Worm (Caenorhabditis elegans) whole organism, L2 larva: Measurements from ENCODE around the gene mtch-1.

Source experiments
- F13H6.1 ChIP-seq: sonication (generic microtip); optimal IDR thresholded peaks from 2 replicates; lab custom pipeline; 2016; ENCODE audit warnings: missing genetic modification characterization, missing compliant biosample characterization
- R02D3.7 ChIP-seq: fragments of 150-350 bp; optimal IDR thresholded peaks from 2 replicates; lab custom pipeline; 2014; ENCODE audit warnings: missing biosample characterization, missing genetic modification characterization
- Y55F3AM.14 ChIP-seq: fragments of 200-800 bp; sonication (Bioruptor generic); optimal IDR thresholded peaks from 2 replicates; lab custom pipeline; 2018; ENCODE audit warnings: mild to moderate bottlenecking, missing genetic modification characterization, missing compliant biosample characterization
- ZK546.5 ChIP-seq: sonication (generic microtip); optimal IDR thresholded peaks from 2 replicates; lab custom pipeline; 2017; ENCODE audit warnings: missing biosample characterization, missing genetic modification characterization
- alr-1 ChIP-seq: fragments of 150-350 bp; optimal IDR thresholded peaks from 2 replicates; lab custom pipeline; 2014; ENCODE audit warnings: missing biosample characterization, missing genetic modification characterization
- ama-1 ChIP-seq: fragments of 150-350 bp; optimal IDR thresholded peaks from 2 replicates; lab custom pipeline; 2018; ENCODE audit warnings: inconsistent platforms
- ceh-16 ChIP-seq: fragments of 150-350 bp; optimal IDR thresholded peaks from 2 replicates; lab custom pipeline; 2014; ENCODE audit warnings: missing biosample characterization, missing genetic modification characterization
- ceh-82 ChIP-seq: fragments of 150-350 bp; optimal IDR thresholded peaks from 2 replicates; lab custom pipeline; 2014; ENCODE audit warnings: missing biosample characterization, missing genetic modification characterization
- dmd-4 ChIP-seq: sonication (generic microtip); optimal IDR thresholded peaks from 2 replicates; lab custom pipeline; 2017; ENCODE audit warnings: missing biosample characterization, missing genetic modification characterization
- egl-27 ChIP-seq: sonication (generic microtip); optimal IDR thresholded peaks from 3 replicates; lab custom pipeline; 2017; ENCODE audit warnings: missing biosample characterization, missing genetic modification reagents, missing genetic modification characterization
- elt-1 ChIP-seq: fragments of 150-350 bp; optimal IDR thresholded peaks from 2 replicates; lab custom pipeline; 2014; ENCODE audit warnings: missing biosample characterization, missing genetic modification characterization
- fos-1 ChIP-seq: fragments of 150-350 bp; optimal IDR thresholded peaks from 2 replicates; lab custom pipeline; 2014; ENCODE audit warnings: missing biosample characterization, missing genetic modification characterization
- lin-13 ChIP-seq: fragments of 150-350 bp; optimal IDR thresholded peaks from 2 replicates; lab custom pipeline; 2014; ENCODE audit warnings: missing biosample characterization, missing genetic modification reagents, missing genetic modification characterization
- mab-5 ChIP-seq: fragments of 150-350 bp; optimal IDR thresholded peaks from 2 replicates; lab custom pipeline; 2014; ENCODE audit warnings: missing biosample characterization, missing genetic modification characterization
- mbf-1 ChIP-seq: sonication (generic microtip); optimal IDR thresholded peaks from 2 replicates; lab custom pipeline; 2017; ENCODE audit warnings: missing biosample characterization, missing genetic modification characterization
- mdl-1 ChIP-seq, 2 experiments: fragments of 150-350 bp in 1 of 2; sonication (generic microtip) in 1 of 2; optimal IDR thresholded peaks; 2 replicates each; lab custom pipeline; 2017; ENCODE audit warnings: missing biosample characterization in 2 of 2, missing genetic modification characterization in 2 of 2
- nhr-12 ChIP-seq: fragments of 150-350 bp; optimal IDR thresholded peaks from 2 replicates; lab custom pipeline; 2014; ENCODE audit warnings: missing biosample characterization, missing genetic modification characterization
- nhr-129 ChIP-seq: fragments of 150-350 bp; optimal IDR thresholded peaks from 2 replicates; lab custom pipeline; 2014; ENCODE audit warnings: missing biosample characterization, missing genetic modification characterization
- nhr-21 ChIP-seq: fragments of 150-350 bp; optimal IDR thresholded peaks from 2 replicates; lab custom pipeline; 2014; ENCODE audit warnings: missing biosample characterization, missing genetic modification characterization
- nhr-237 ChIP-seq: fragments of 150-350 bp; optimal IDR thresholded peaks from 2 replicates; lab custom pipeline; 2014; ENCODE audit warnings: missing biosample characterization, missing genetic modification characterization
- nhr-77 ChIP-seq: fragments of 150-350 bp; optimal IDR thresholded peaks from 2 replicates; lab custom pipeline; 2014; ENCODE audit warnings: missing biosample characterization, missing genetic modification characterization
- peb-1 ChIP-seq: fragments of 150-350 bp; optimal IDR thresholded peaks from 2 replicates; lab custom pipeline; 2014; ENCODE audit warnings: missing biosample characterization, missing genetic modification characterization
- skn-1 ChIP-seq: sonication (generic microtip); optimal IDR thresholded peaks from 2 replicates; lab custom pipeline; 2017; ENCODE audit warnings: missing biosample characterization, missing genetic modification characterization
- sma-3 ChIP-seq: sonication (generic microtip); optimal IDR thresholded peaks from 2 replicates; lab custom pipeline; 2016; ENCODE audit warnings: missing genetic modification reagents, missing genetic modification characterization, missing compliant biosample characterization
- unc-39 ChIP-seq: fragments of 150-350 bp; optimal IDR thresholded peaks from 2 replicates; lab custom pipeline; 2014; ENCODE audit warnings: missing biosample characterization, missing genetic modification characterization
- unc-62 ChIP-seq: fragments of 150-350 bp; optimal IDR thresholded peaks from 2 replicates; lab custom pipeline; 2014; ENCODE audit warnings: missing biosample characterization, missing genetic modification reagents, missing genetic modification characterization
- zag-1 ChIP-seq: fragments of 150-350 bp; optimal IDR thresholded peaks from 2 replicates; lab custom pipeline; 2014; ENCODE audit warnings: missing biosample characterization, missing genetic modification characterization
- ztf-1 ChIP-seq: fragments of 200-800 bp; sonication (Bioruptor generic); conservative IDR thresholded peaks from 2 replicates; pipeline ENCODE4 v1.3.6; 2022; ENCODE audit warnings: missing genetic modification characterization, missing compliant biosample characterization
- ztf-11 ChIP-seq: sonication (generic microtip); optimal IDR thresholded peaks from 2 replicates; lab custom pipeline; 2017; ENCODE audit warnings: missing biosample characterization, missing genetic modification characterization
- ztf-4 ChIP-seq: fragments of 150-350 bp; optimal IDR thresholded peaks from 2 replicates; lab custom pipeline; 2014; ENCODE audit warnings: missing biosample characterization, missing genetic modification characterization

Gene mtch-1

DNA sequence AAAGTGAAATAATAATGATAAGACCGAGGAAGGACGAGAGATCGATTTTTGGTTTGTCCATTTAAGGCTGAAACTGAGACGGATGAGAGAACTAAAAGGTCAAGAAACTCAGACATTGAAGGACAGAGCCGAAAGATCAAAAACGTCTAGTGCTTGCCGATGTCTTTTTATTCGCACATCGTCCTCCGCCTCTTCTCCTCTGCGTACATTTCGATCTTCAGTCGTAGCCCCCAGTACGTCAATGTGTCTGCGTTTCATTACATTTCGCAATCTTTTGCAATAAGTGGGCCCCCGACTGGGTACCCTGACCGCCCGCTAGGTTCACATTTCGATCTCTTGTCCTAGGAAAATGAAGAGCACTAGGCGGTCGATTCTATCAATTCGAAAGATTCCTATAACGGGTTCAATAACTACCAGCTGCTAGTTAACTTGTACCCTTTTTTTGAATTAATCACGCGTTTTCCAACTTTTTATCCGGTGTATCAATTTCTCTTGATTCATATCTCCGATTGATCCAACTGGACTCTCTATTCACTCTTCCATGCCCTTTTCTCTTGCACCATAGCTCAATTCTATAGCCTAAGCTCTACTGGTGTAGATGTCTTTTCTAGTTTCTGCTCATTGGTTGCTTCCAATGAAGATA, 18.2 kb upstream of the mtch-1 start (continued):
- TF ChIP-seq fos-1 (tag; lab: Kevin White, UChicago), result peak; percentile 85
- no peak for TF ChIP-seq peb-1
- no peak for TF ChIP-seq ceh-82
- peak; percentile 72 for TF ChIP-seq zag-1 (tag; lab: Kevin White, UChicago)
- TF ChIP-seq dmd-4 (tag; lab: Kevin White, UChicago), result no peak
- no peak for TF ChIP-seq mab-5
- TF ChIP-seq unc-62 (GFP tag; lab: Kevin White, UChicago), result no peak
- TF ChIP-seq alr-1, result no peak
- no peak for TF ChIP-seq mbf-1 (tag; lab: Kevin White, UChicago)
- no peak for TF ChIP-seq ztf-4
- peak; percentile 97 for TF ChIP-seq nhr-129 (tag; lab: Kevin White, UChicago)
- TF ChIP-seq ztf-11, result no peak

DNA sequence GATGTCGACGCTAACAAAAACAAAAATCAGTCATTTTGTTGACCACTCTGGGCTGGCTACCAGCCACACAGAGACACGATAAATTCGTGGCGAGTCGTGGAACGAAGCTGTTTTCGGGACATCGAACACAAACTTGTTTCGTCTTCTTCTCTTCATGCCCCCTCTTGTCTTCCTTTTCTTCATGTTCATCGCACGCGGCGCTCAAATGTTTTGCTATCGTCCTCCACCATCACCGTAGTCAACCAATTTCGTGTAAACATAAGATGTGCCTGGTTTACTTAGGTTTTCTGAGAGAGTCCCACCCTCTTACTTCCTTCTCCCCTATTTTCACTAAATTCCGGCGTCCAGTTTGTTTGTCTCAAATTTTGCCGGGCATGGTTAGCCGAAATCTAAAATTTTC, 16.4 kb upstream of the mtch-1 start:
- TF ChIP-seq nhr-129 (tag; lab: Kevin White, UChicago) (no peak), Y55F3AM.14 (GFP tag; lab: Kevin White, UChicago) (no peak), nhr-12 (tag; lab: Kevin White, UChicago) (no peak), egl-27 (tag; lab: Kevin White, UChicago) (no peak), elt-1 (no peak), ztf-1 (no peak)

DNA sequence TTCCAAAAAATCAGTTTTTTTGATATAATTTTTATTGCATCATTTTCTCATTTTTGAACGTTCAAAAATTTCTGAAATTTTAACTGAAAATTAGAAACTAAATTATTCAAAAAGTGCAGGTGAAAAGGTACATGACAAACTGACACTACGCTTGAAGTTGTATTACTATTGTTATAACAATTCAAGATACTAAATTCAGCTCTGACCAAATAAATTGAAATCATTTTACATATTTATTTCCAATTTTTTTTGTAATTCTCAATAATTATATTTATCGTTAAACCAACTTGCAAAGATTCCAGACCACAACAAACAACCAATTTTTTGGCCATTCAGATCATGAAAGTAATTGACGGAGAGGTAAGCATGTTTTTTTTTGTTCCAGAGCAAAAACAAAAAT, 11.5 kb upstream of the mtch-1 start, which contains the start of gene sre-3:
Gene sre-3 (plus strand): TSS at position 301 of the 400 bp plus-strand sequence.
- TF ChIP-seq sma-3 (GFP tag; lab: Kevin White, UChicago), result no peak
- no peak for TF ChIP-seq ZK546.5 (tag; lab: Kevin White, UChicago)
- no peak for TF ChIP-seq fos-1 (tag; lab: Kevin White, UChicago)
- TF ChIP-seq, all 48 proteins: peak for 0

DNA sequence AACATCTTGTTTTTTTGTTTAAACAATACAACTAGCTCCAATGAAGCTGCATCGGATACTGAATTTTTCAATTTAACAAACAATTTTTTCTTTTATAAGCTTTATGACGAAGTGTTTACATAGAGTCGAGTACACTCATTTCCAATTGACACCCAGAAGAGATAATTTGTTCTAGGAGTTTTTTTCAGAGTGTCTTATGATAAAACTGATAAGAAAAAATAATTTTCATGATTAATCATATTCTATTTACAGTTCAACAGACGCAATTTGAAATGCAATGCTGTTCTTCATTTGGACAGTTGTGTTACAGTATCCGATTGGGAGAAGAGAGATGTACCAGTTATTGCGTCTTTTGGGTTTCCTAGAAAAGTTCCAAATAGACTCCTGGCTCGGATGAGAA, 8.0 kb upstream of the mtch-1 start:
- TF ChIP-seq nhr-129 (tag; lab: Kevin White, UChicago) (no peak), fos-1 (tag; lab: Kevin White, UChicago) (peak; percentile 51)

DNA sequence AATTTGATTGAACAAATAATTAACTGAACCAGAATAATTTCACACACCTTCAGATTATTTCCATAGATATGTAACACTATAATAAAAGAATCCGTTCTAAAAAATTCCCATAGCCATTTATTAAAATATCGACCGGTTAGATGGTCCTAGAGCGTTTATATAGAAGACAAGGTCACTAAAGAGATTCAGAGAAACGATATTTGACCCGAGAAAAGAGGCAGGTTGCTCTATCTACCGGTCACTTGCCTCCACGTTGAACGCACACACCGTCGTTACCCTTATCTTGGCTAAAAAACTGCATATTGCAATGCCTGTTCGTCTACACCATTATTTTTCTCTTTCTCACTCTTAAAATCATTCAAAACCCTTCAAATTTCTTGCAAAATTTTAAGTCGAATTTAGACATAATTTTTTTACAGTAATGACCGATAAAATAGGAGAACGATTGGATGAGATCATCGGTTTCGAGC, 7.2 kb upstream of the mtch-1 start, which contains the start of gene C07D10.5:
Gene C07D10.5 (plus strand): TSS at position 420 of the 470 bp plus-strand sequence.
- TF ChIP-seq ztf-11, result no peak
- no peak for TF ChIP-seq mdl-1 (tag; optimal IDR thresholded peaks at IDR 0.05; lab: Kevin White, UChicago)

DNA sequence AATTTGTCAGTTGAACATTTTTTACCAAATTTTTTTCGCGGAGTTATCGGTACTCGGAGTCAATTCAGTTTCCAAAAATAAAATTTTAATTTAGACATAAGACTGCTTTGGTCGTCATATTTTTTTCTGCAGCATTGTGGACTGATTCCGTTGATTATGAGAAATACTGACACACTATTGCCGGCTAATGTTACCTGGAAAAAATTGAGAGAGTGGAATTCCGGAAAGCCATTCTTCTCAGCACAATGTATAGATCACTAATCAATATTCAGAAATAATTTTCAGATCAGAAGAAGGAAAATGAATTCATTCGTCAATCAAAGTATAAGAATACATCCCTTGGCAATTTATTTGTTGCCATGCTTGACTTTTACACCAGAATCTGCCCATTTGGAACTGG, 5.1 kb upstream of the mtch-1 start, which contains the start of gene C07D10.6:
Gene C07D10.6 (plus strand): TSS at position 301 of the 400 bp plus-strand sequence.
- no peak for TF ChIP-seq lin-13 (GFP tag; lab: Kevin White, UChicago)
- no peak for TF ChIP-seq ZK546.5 (tag; lab: Kevin White, UChicago)
- TF ChIP-seq, all 48 proteins: peak for 0

DNA sequence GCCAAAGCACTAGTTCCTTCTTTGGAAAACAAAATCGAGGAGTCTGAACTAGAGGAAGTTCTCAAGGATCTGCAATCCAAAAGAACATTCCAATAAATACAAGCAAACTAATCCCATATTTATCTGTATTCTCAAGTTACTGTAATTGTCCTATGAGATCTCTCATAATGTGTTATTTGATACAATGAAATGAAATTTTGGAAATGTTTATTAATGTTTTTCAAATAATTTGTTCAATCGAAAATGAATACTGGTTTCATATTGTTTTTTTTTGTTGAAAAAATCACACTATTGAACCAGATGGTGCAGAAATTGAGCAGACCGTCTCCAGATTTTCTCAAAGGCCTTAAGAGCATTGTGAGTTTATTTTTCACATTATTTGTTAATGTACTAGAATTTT, 1.0 kb upstream of the mtch-1 start, which contains the start of gene F43E2.1:
Gene F43E2.1 (plus strand): TSS at position 301 of the 400 bp plus-strand sequence.
- no peak for TF ChIP-seq elt-1
- TF ChIP-seq ztf-4, result no peak
- TF ChIP-seq R02D3.7 (tag; lab: Kevin White, UChicago), result no peak
- TF ChIP-seq egl-27 (tag; lab: Kevin White, UChicago), result no peak
- no peak for TF ChIP-seq unc-39 (tag; lab: Kevin White, UChicago)
- TF ChIP-seq ama-1 (lab: Kevin White, UChicago), result no peak
- TF ChIP-seq dmd-4 (tag; lab: Kevin White, UChicago), result no peak
- TF ChIP-seq lin-13 (GFP tag; lab: Kevin White, UChicago), result no peak
- TF ChIP-seq sma-3 (GFP tag; lab: Kevin White, UChicago), result no peak
- TF ChIP-seq peb-1, result no peak
- TF ChIP-seq zag-1 (tag; lab: Kevin White, UChicago), result no peak
- no peak for TF ChIP-seq nhr-21 (tag; lab: Kevin White, UChicago)
- no peak for TF ChIP-seq ztf-1
- TF ChIP-seq F13H6.1 (tag; lab: Kevin White, UChicago), result no peak
- TF ChIP-seq nhr-77 (tag; lab: Kevin White, UChicago), result no peak
- no peak for TF ChIP-seq mab-5
- TF ChIP-seq ceh-16, result no peak
- no peak for TF ChIP-seq nhr-237 (tag; lab: Kevin White, UChicago)
- TF ChIP-seq skn-1 (tag; lab: Kevin White, UChicago), result no peak
- TF ChIP-seq, all 48 proteins: peak for 0
